Fruit fly (Drosophila melanogaster): ENCODE results near the gene CG4822.

Gene CG4822

dm6 chr2L:102161-102761 lies 19.3 kb downstream of the CG4822 start, which contains the start of gene Creld (continued):
- TF ChIP-seq NC2β (GFP tag; optimal IDR thresholded peaks at IDR 0.05) (no peak), stwl (tag; optimal IDR thresholded peaks at IDR 0.05) (peak; percentile 85), sima (GFP tag; optimal IDR thresholded peaks at IDR 0.05) (no peak), CG8290 (GFP tag; optimal IDR thresholded peaks at IDR 0.05) (no peak), CG8290 (tag; optimal IDR thresholded peaks at IDR 0.05) (no peak), Bteb2 (GFP tag; optimal IDR thresholded peaks at IDR 0.05) (no peak), run (tag; optimal IDR thresholded peaks at IDR 0.05) (no peak), dmrt11E (tag; optimal IDR thresholded peaks at IDR 0.05) (no peak), Sox102F (GFP tag; optimal IDR thresholded peaks at IDR 0.05) (no peak), CG11696 (GFP tag; IDR thresholded peaks at IDR 0.05) (no peak), cg (GFP tag; optimal IDR thresholded peaks at IDR 0.05) (no peak), MESR4 (GFP tag; optimal IDR thresholded peaks at IDR 0.05) (peak; percentile 42), sob (GFP tag; IDR thresholded peaks at IDR 0.05) (peak; percentile 51; the same call in 1 of the 2 replicates), CG10462 (GFP tag; optimal IDR thresholded peaks at IDR 0.05) (no peak), fd64A (GFP tag; optimal IDR thresholded peaks at IDR 0.05) (no peak), CG34224 (GFP tag; IDR thresholded peaks at IDR 0.05; ENCODE audit: partially characterized antibody) (peak; percentile 100), Deaf1 (tag; optimal IDR thresholded peaks at IDR 0.05) (no peak), CG1647 (GFP tag; optimal IDR thresholded peaks at IDR 0.05) (no peak), Side (GFP tag; optimal IDR thresholded peaks at IDR 0.05) (no peak), btn (GFP tag; optimal IDR thresholded peaks at IDR 0.05) (no peak), scrt (GFP tag; optimal IDR thresholded peaks at IDR 0.05) (no peak), CG10366 (GFP tag; IDR thresholded peaks at IDR 0.05) (no peak), CG7963 (GFP tag; IDR thresholded peaks at IDR 0.05; ENCODE audit: partially characterized antibody) (peak; percentile 99), slbo (GFP tag; IDR thresholded peaks at IDR 0.05) (no peak), HLH4C (GFP tag; IDR thresholded peaks at IDR 0.05; ENCODE audit: partially characterized antibody) (peak; percentile 100), CG2875 (GFP tag; optimal IDR thresholded peaks at IDR 0.05) (no peak), lilli (GFP tag; optimal IDR thresholded peaks at IDR 0.05) (peak; percentile 43), twi (tag; optimal IDR thresholded peaks at IDR 0.05) (no peak), mld (GFP tag; IDR thresholded peaks at IDR 0.05; ENCODE audit: partially characterized antibody) (peak; percentile 100), pb (GFP tag; optimal IDR thresholded peaks at IDR 0.05) (no peak), zen2 (GFP tag; IDR thresholded peaks at IDR 0.05; ENCODE audit: partially characterized antibody) (peak; percentile 100), CG30020 (tag; optimal IDR thresholded peaks at IDR 0.05) (peak; percentile 22), CG12659 (GFP tag; optimal IDR thresholded peaks at IDR 0.05) (peak; percentile 63)

dm6 chr2L:94639-95059 lies 26.9 kb downstream of the CG4822 start, which contains the start of gene Zir:
Gene Zir, plus strand, starts transcription at chr2L:94739.
- TF ChIP-seq CG17361 (GFP tag; IDR thresholded peaks at IDR 0.05) (no peak), Med (GFP tag) (peak; percentile 83), D (optimal IDR thresholded peaks at IDR 0.05) (no peak), D (GFP tag; optimal IDR thresholded peaks at IDR 0.05) (no peak), Bgb (GFP tag; IDR thresholded peaks at IDR 0.05; ENCODE audit: partially characterized antibody) (peak; percentile 78), Gsc (GFP tag; IDR thresholded peaks at IDR 0.05) (no peak), Lhr (GFP tag; optimal IDR thresholded peaks at IDR 0.05) (no peak), CHES-1-like (GFP tag; optimal IDR thresholded peaks at IDR 0.05) (no peak), lab (GFP tag; optimal IDR thresholded peaks at IDR 0.05) (no peak), ham (GFP tag; IDR thresholded peaks at IDR 0.05) (no peak), CG15011 (GFP tag; optimal IDR thresholded peaks at IDR 0.05) (no peak), Rfx (GFP tag; IDR thresholded peaks at IDR 0.05) (no peak), inv (GFP tag; IDR thresholded peaks at IDR 0.05; ENCODE audit: partially characterized antibody) (peak; percentile 61), CG4360 (GFP tag; IDR thresholded peaks at IDR 0.05) (no peak), HLH3B (GFP tag; IDR thresholded peaks at IDR 0.05) (no peak), CG7357 (GFP tag; IDR thresholded peaks at IDR 0.05) (no peak), Rx (GFP tag; IDR thresholded peaks at IDR 0.05) (no peak), pros (GFP tag; optimal IDR thresholded peaks at IDR 0.05) (no peak), CG6791 (GFP tag; IDR thresholded peaks at IDR 0.05; ENCODE audit: partially characterized antibody) (peak; percentile 58; the same call in 2 of the 3 replicates)

Measured in whole organism, embryonic.